Worm (Caenorhabditis elegans): ENCODE data around the gene C07B5.8.

DNA sequence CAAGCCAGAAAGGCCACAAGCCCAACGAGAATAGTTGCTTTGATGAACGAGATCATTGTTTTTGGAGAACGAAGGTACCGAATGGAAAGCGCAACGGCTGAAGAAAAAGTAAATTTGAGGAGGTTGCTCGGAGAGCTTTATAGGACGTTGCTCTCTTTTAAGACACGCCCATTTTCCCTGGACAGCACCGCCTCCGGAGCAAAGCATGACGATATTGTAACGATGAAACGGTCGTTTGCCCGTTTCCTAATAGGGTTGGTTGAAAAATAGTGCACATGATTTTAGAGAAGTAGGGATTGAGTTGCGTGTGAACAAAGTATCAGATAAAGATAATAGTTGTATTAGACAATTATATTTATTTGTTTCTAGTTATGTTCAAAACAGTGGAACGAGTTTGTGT lies 13.4 kb downstream of the C07B5.8 start, which contains the start of gene C07B5.3:
- TF ChIP-seq him-1 (tag; optimal IDR thresholded peaks at IDR 0.05) (no peak), dao-5 (tag; optimal IDR thresholded peaks at IDR 0.05) (no peak)
